Worm (Caenorhabditis elegans) whole organism, L4 larva: ENCODE data around the gene R08A2.7.

ENCODE experiments used
- T20F7.1 ChIP-seq: fragments of 200-800 bp; sonication (Bioruptor generic); optimal IDR thresholded peaks from 2 replicates; lab custom pipeline; 2018; ENCODE audit warnings: mild to moderate bottlenecking, missing genetic modification characterization, missing compliant biosample characterization
- ZK337.2 ChIP-seq: fragments of 200-800 bp; sonication (Bioruptor generic); IDR thresholded peaks from 2 replicates; pipeline ENCODE4 v1.3.6; 2022; ENCODE audit warnings: missing genetic modification reagents, missing genetic modification characterization, missing compliant biosample characterization
- ceh-20 ChIP-seq: fragments of 200-800 bp; sonication (Bioruptor generic); IDR thresholded peaks from 2 replicates; pipeline ENCODE4 v1.3.6; 2022; ENCODE audit warnings: missing genetic modification reagents, missing genetic modification characterization, missing compliant biosample characterization
- ceh-82 ChIP-seq: sonication (generic microtip); optimal IDR thresholded peaks from 2 replicates; lab custom pipeline; 2017; ENCODE audit warnings: missing biosample characterization, missing genetic modification characterization
- egl-27 ChIP-seq: sonication (generic microtip); optimal IDR thresholded peaks from 3 replicates; lab custom pipeline; 2017; ENCODE audit warnings: missing biosample characterization, missing genetic modification reagents, missing genetic modification characterization
- gei-8 ChIP-seq: fragments of 200-800 bp; sonication (Bioruptor generic); optimal IDR thresholded peaks from 2 replicates; lab custom pipeline; 2018; ENCODE audit warnings: mild to moderate bottlenecking, missing genetic modification characterization, missing compliant biosample characterization
- lin-39 ChIP-seq: fragments of 150-350 bp; optimal IDR thresholded peaks from 2 replicates; lab custom pipeline; 2014; ENCODE audit warnings: missing biosample characterization, missing genetic modification reagents, missing genetic modification characterization
- lsy-2 ChIP-seq, 2 experiments: fragments of 150-350 bp in 1 of 2; sonication (generic microtip) in 1 of 2; optimal IDR thresholded peaks; 2 replicates each; lab custom pipeline; 2014 to 2017; ENCODE audit warnings: missing biosample characterization in 2 of 2, missing genetic modification characterization in 2 of 2
- madf-9 ChIP-seq: fragments of 200-800 bp; sonication (Bioruptor generic); conservative IDR thresholded peaks from 2 replicates; pipeline ENCODE4 v1.3.6; 2022; ENCODE audit warnings: missing genetic modification reagents, missing genetic modification characterization, missing compliant biosample characterization
- mes-2 ChIP-seq: sonication (generic microtip); optimal IDR thresholded peaks from 2 replicates; lab custom pipeline; 2016; ENCODE audit warnings: missing genotype, mild to moderate bottlenecking, missing genetic modification characterization, missing compliant biosample characterization; ENCODE audit not compliant: poor library complexity, severe bottlenecking
- mxl-3 ChIP-seq: fragments of 200-800 bp; sonication (Bioruptor generic); optimal IDR thresholded peaks from 2 replicates; lab custom pipeline; 2018; ENCODE audit warnings: mild to moderate bottlenecking, missing genetic modification characterization, missing compliant biosample characterization
- skn-1 ChIP-seq: fragments of 150-350 bp; optimal IDR thresholded peaks from 2 replicates; lab custom pipeline; 2014; ENCODE audit warnings: missing biosample characterization, missing genetic modification characterization
- spr-3 ChIP-seq: fragments of 200-800 bp; sonication (Bioruptor generic); optimal IDR thresholded peaks from 2 replicates; lab custom pipeline; 2018; ENCODE audit warnings: mild to moderate bottlenecking, missing genetic modification characterization, missing compliant biosample characterization
- zip-11 ChIP-seq: fragments of 200-800 bp; sonication (Bioruptor generic); IDR thresholded peaks from 2 replicates; pipeline ENCODE4 v1.3.6; 2022; ENCODE audit warnings: missing genetic modification characterization, missing compliant biosample characterization

- no peak for TF ChIP-seq spr-3 (GFP tag; lab: Kevin White, UChicago)
- no peak for TF ChIP-seq lsy-2 (tag; optimal IDR thresholded peaks at IDR 0.05; lab: Kevin White, UChicago)
- TF ChIP-seq ceh-20 (GFP tag; lab: Robert Waterston, UW) = no peak
- TF ChIP-seq skn-1 (tag; lab: Kevin White, UChicago) = no peak
- no peak for TF ChIP-seq madf-9 (GFP tag; lab: Robert Waterston, UW)
- no peak for TF ChIP-seq mes-2 (tag; lab: Kevin White, UChicago)
- no peak for TF ChIP-seq ceh-82
- TF ChIP-seq zip-11 (GFP tag; lab: Robert Waterston, UW) = no peak
- TF ChIP-seq T20F7.1 (GFP tag; lab: Kevin White, UChicago) = no peak
- no peak for TF ChIP-seq ZK337.2 (GFP tag; lab: Robert Waterston, UW)
- no peak for TF ChIP-seq gei-8
- no peak for TF ChIP-seq lin-39 (tag; lab: Kevin White, UChicago)
- TF ChIP-seq mxl-3 = no peak
- TF ChIP-seq egl-27 (tag; lab: Kevin White, UChicago) = no peak
These were observed 25.1 kb upstream of the R08A2.7 start for ce11 chrV:14698005-14698404.
